Worm (Caenorhabditis elegans) whole organism, young adult: ENCODE data around the gene tag-153.

ENCODE experiments used
- B0336.3 ChIP-seq: fragments of 200-800 bp; sonication (Bioruptor generic); IDR thresholded peaks from 2 replicates; pipeline ENCODE4 v1.3.6; 2022; ENCODE audit warnings: missing genetic modification characterization, missing compliant biosample characterization
- C06A6.2 ChIP-seq: fragments of 200-800 bp; sonication (Bioruptor generic); conservative IDR thresholded peaks from 2 replicates; pipeline ENCODE4 v1.3.6; 2022; ENCODE audit warnings: missing genetic modification characterization, missing compliant biosample characterization
- C17E4.6 ChIP-seq: fragments of 200-800 bp; sonication (Bioruptor generic); IDR thresholded peaks from 2 replicates; pipeline ENCODE4 v1.3.6; 2022; ENCODE audit warnings: missing genetic modification reagents, missing genetic modification characterization, missing compliant biosample characterization
- F10E7.11 ChIP-seq: sonication (generic microtip); optimal IDR thresholded peaks from 2 replicates; lab custom pipeline; 2017; ENCODE audit warnings: mild to moderate bottlenecking, missing genetic modification characterization, moderate library complexity, missing compliant biosample characterization
- F22D6.2 ChIP-seq: sonication (generic microtip); optimal IDR thresholded peaks from 2 replicates; lab custom pipeline; 2016; ENCODE audit warnings: mild to moderate bottlenecking, missing genetic modification characterization, missing compliant biosample characterization
- F23B12.7 ChIP-seq: sonication (generic microtip); optimal IDR thresholded peaks from 2 replicates; lab custom pipeline; 2017; ENCODE audit warnings: missing genetic modification characterization, mild to moderate bottlenecking, missing compliant biosample characterization, antibody characterized with exemption, moderate library complexity; ENCODE audit not compliant: insufficient read depth
- K11D2.4 ChIP-seq: fragments of 200-800 bp; sonication (Bioruptor generic); IDR thresholded peaks from 2 replicates; pipeline ENCODE4 v1.3.6; 2022; ENCODE audit warnings: missing genetic modification reagents, missing genetic modification characterization, missing compliant biosample characterization
- Y67H2A.10 ChIP-seq: fragments of 200-800 bp; sonication (Bioruptor generic); conservative IDR thresholded peaks from 2 replicates; pipeline ENCODE4 v1.3.6; 2022; ENCODE audit warnings: missing genetic modification reagents, missing genetic modification characterization, missing compliant biosample characterization
- Y79H2A.3 ChIP-seq: fragments of 200-800 bp; sonication (Bioruptor generic); conservative IDR thresholded peaks from 2 replicates; pipeline ENCODE4 v1.3.6; 2022; ENCODE audit warnings: missing genetic modification reagents, missing genetic modification characterization, missing compliant biosample characterization
- akir-1 ChIP-seq: fragments of 200-800 bp; sonication (Bioruptor generic); optimal IDR thresholded peaks from 2 replicates; lab custom pipeline; 2018; ENCODE audit warnings: mild to moderate bottlenecking, missing genetic modification characterization, moderate library complexity, missing compliant biosample characterization
- atf-7 ChIP-seq: sonication (generic microtip); optimal IDR thresholded peaks from 2 replicates; lab custom pipeline; 2017; ENCODE audit warnings: mild to moderate bottlenecking, missing genetic modification characterization, missing compliant biosample characterization
- attf-3 ChIP-seq: fragments of 200-800 bp; sonication (Bioruptor generic); conservative IDR thresholded peaks from 2 replicates; pipeline ENCODE4 v1.3.6; 2022; ENCODE audit warnings: missing genetic modification reagents, missing genetic modification characterization, missing compliant biosample characterization
- bed-1 ChIP-seq: fragments of 200-800 bp; sonication (Bioruptor generic); IDR thresholded peaks from 2 replicates; pipeline ENCODE4 v1.3.6; 2022; ENCODE audit warnings: missing genetic modification reagents, missing genetic modification characterization, missing compliant biosample characterization
- bed-2 ChIP-seq: fragments of 200-800 bp; sonication (Bioruptor generic); IDR thresholded peaks from 2 replicates; pipeline ENCODE4 v1.3.6; 2022; ENCODE audit warnings: missing genetic modification reagents, missing genetic modification characterization, missing compliant biosample characterization
- cebp-1 ChIP-seq, 2 experiments: fragments of 200-800 bp in 1 of 2; sonication (Bioruptor generic) in 1 of 2; sonication (generic microtip) in 1 of 2; IDR thresholded peaks in 1 of 2; optimal IDR thresholded peaks in 1 of 2; 2 replicates each; pipeline versions ENCODE4 v1.3.6 to Lab custom; 2017 to 2022; ENCODE audit warnings: missing compliant biosample characterization in 2 of 2, missing genetic modification characterization in 2 of 2, mild to moderate bottlenecking in 1 of 2, missing genetic modification reagents in 1 of 2, moderate library complexity in 1 of 2
- ceh-27 ChIP-seq: fragments of 200-800 bp; sonication (Bioruptor generic); optimal IDR thresholded peaks from 2 replicates; lab custom pipeline; 2018; ENCODE audit warnings: mild to moderate bottlenecking, missing genetic modification characterization, moderate library complexity, missing compliant biosample characterization
- ceh-58 ChIP-seq: fragments of 200-800 bp; sonication (Bioruptor generic); IDR thresholded peaks from 2 replicates; pipeline ENCODE4 v1.3.6; 2022; ENCODE audit warnings: missing genetic modification characterization, missing compliant biosample characterization
- ceh-91 ChIP-seq: fragments of 200-800 bp; sonication (Bioruptor generic); IDR thresholded peaks from 2 replicates; pipeline ENCODE4 v1.3.6; 2022; ENCODE audit warnings: missing genetic modification reagents, missing genetic modification characterization, missing compliant biosample characterization
- die-1 ChIP-seq: sonication (generic microtip); optimal IDR thresholded peaks from 2 replicates; lab custom pipeline; 2016; ENCODE audit warnings: missing genotype, mild to moderate bottlenecking, missing genetic modification characterization, missing compliant biosample characterization
- dox-1 ChIP-seq: fragments of 200-800 bp; sonication (Bioruptor generic); IDR thresholded peaks from 2 replicates; pipeline ENCODE4 v1.3.6; 2022; ENCODE audit warnings: missing genetic modification reagents, missing genetic modification characterization, missing compliant biosample characterization
- dpl-1 ChIP-seq: fragments of 150-350 bp; optimal IDR thresholded peaks from 2 replicates; lab custom pipeline; 2014; ENCODE audit warnings: missing biosample characterization, missing genetic modification reagents, missing genetic modification characterization
- egrh-3 ChIP-seq: fragments of 200-800 bp; sonication (Bioruptor generic); IDR thresholded peaks from 2 replicates; pipeline ENCODE4 v1.3.6; 2022; ENCODE audit warnings: missing genetic modification reagents, missing genetic modification characterization, missing compliant biosample characterization
- ekl-4 ChIP-seq: fragments of 200-800 bp; sonication (Bioruptor generic); IDR thresholded peaks from 2 replicates; pipeline ENCODE4 v1.3.6; 2022; ENCODE audit warnings: missing genetic modification reagents, missing genetic modification characterization, missing compliant biosample characterization
- gei-17 ChIP-seq: fragments of 200-800 bp; sonication (Bioruptor generic); optimal IDR thresholded peaks from 2 replicates; lab custom pipeline; 2018; ENCODE audit warnings: mild to moderate bottlenecking, missing genetic modification characterization, missing compliant biosample characterization
- him-1 ChIP-seq: sonication (generic microtip); optimal IDR thresholded peaks from 2 replicates; lab custom pipeline; 2016; ENCODE audit warnings: missing genotype, missing genetic modification reagents, missing genetic modification characterization, missing compliant biosample characterization
- lag-1 ChIP-seq: fragments of 200-800 bp; sonication (Bioruptor generic); IDR thresholded peaks from 2 replicates; pipeline ENCODE4 v1.3.6; 2022; ENCODE audit warnings: missing genetic modification reagents, missing genetic modification characterization, missing compliant biosample characterization
- let-526 ChIP-seq: fragments of 200-800 bp; sonication (Bioruptor generic); IDR thresholded peaks from 2 replicates; pipeline ENCODE4 v1.3.6; 2022; ENCODE audit warnings: missing genetic modification reagents, missing genetic modification characterization, missing compliant biosample characterization
- lin-26 ChIP-seq: fragments of 200-800 bp; sonication (Bioruptor generic); IDR thresholded peaks from 2 replicates; pipeline ENCODE4 v1.3.6; 2022; ENCODE audit warnings: missing genetic modification reagents, missing genetic modification characterization, missing compliant biosample characterization
- lin-40 ChIP-seq: sonication (generic microtip); optimal IDR thresholded peaks from 2 replicates; lab custom pipeline; 2016; ENCODE audit warnings: missing genetic modification characterization, mild to moderate bottlenecking, missing compliant biosample characterization, missing genotype, missing genetic modification reagents
- lin-54 ChIP-seq: fragments of 200-800 bp; sonication (Bioruptor generic); optimal IDR thresholded peaks from 2 replicates; lab custom pipeline; 2018; ENCODE audit warnings: mild to moderate bottlenecking, missing genetic modification characterization, missing compliant biosample characterization
- lsl-1 ChIP-seq: fragments of 200-800 bp; sonication (Bioruptor generic); optimal IDR thresholded peaks from 2 replicates; lab custom pipeline; 2018; ENCODE audit warnings: mild to moderate bottlenecking, missing genetic modification characterization, moderate library complexity, missing compliant biosample characterization
- lsy-27 ChIP-seq: sonication (generic microtip); optimal IDR thresholded peaks from 2 replicates; lab custom pipeline; 2017; ENCODE audit warnings: missing genetic modification characterization, mild to moderate bottlenecking, missing compliant biosample characterization, antibody characterized with exemption, missing genotype, borderline replicate concordance; ENCODE audit not compliant: insufficient read depth
- madf-3 ChIP-seq: fragments of 200-800 bp; sonication (Bioruptor generic); IDR thresholded peaks from 2 replicates; pipeline ENCODE4 v1.3.6; 2022; ENCODE audit warnings: missing genetic modification reagents, missing genetic modification characterization, missing compliant biosample characterization
- mcd-1 ChIP-seq: fragments of 200-800 bp; sonication (Bioruptor generic); IDR thresholded peaks from 2 replicates; pipeline ENCODE4 v1.3.6; 2022; ENCODE audit warnings: missing genetic modification reagents, missing genetic modification characterization, missing compliant biosample characterization
- mxl-1 ChIP-seq: sonication (generic microtip); optimal IDR thresholded peaks from 2 replicates; lab custom pipeline; 2016; ENCODE audit warnings: missing genetic modification characterization, missing compliant biosample characterization
- nfya-2 ChIP-seq: fragments of 200-800 bp; sonication (Bioruptor generic); IDR thresholded peaks from 2 replicates; pipeline ENCODE4 v1.3.6; 2022; ENCODE audit warnings: missing genetic modification reagents, missing genetic modification characterization, missing compliant biosample characterization
- pbrm-1 ChIP-seq: fragments of 200-800 bp; sonication (Bioruptor generic); IDR thresholded peaks from 2 replicates; pipeline ENCODE4 v1.3.6; 2022; ENCODE audit warnings: missing genetic modification reagents, missing genetic modification characterization, missing compliant biosample characterization
- rcor-1 ChIP-seq: fragments of 200-800 bp; sonication (Bioruptor generic); IDR thresholded peaks from 2 replicates; pipeline ENCODE4 v1.3.6; 2022; ENCODE audit warnings: missing genetic modification reagents, missing genetic modification characterization, missing compliant biosample characterization
- rec-8 ChIP-seq, 2 experiments: sonication (generic microtip); optimal IDR thresholded peaks; 2 replicates each; lab custom pipeline; 2016; ENCODE audit warnings: mild to moderate bottlenecking in 2 of 2, missing genetic modification characterization in 2 of 2, missing genetic modification reagents in 2 of 2, missing genotype in 2 of 2, missing biosample characterization in 1 of 2, missing compliant biosample characterization in 1 of 2, moderate library complexity in 1 of 2
- sea-2 ChIP-seq: fragments of 200-800 bp; sonication (Bioruptor generic); IDR thresholded peaks from 2 replicates; pipeline ENCODE4 v1.3.6; 2022; ENCODE audit warnings: missing genetic modification characterization, missing compliant biosample characterization
- tbp1 ChIP-seq: fragments of 200-800 bp; sonication (Bioruptor generic); optimal IDR thresholded peaks from 2 replicates; lab custom pipeline; 2018; ENCODE audit warnings: mild to moderate bottlenecking, missing genetic modification characterization, missing compliant biosample characterization
- tbx-9 ChIP-seq: sonication (generic microtip); optimal IDR thresholded peaks from 2 replicates; lab custom pipeline; 2016; ENCODE audit warnings: borderline replicate concordance, missing genetic modification characterization, inconsistent platforms, missing compliant biosample characterization
- unc-130 ChIP-seq: sonication (generic microtip); optimal IDR thresholded peaks from 2 replicates; lab custom pipeline; 2016; ENCODE audit warnings: missing genetic modification reagents, missing genetic modification characterization, missing compliant biosample characterization
- xnd-1 ChIP-seq: sonication (generic microtip); optimal IDR thresholded peaks from 2 replicates; lab custom pipeline; 2016; ENCODE audit warnings: missing genotype, missing genetic modification reagents, missing genetic modification characterization, missing compliant biosample characterization
- zfh-2 ChIP-seq: fragments of 200-800 bp; sonication (Bioruptor generic); conservative IDR thresholded peaks from 2 replicates; pipeline ENCODE4 v1.3.6; 2022; ENCODE audit warnings: missing genetic modification reagents, missing genetic modification characterization, missing compliant biosample characterization
- ztf-18 ChIP-seq: sonication (generic microtip); optimal IDR thresholded peaks from 2 replicates; lab custom pipeline; 2016; ENCODE audit warnings: missing genotype, mild to moderate bottlenecking, missing genetic modification characterization, missing compliant biosample characterization

tag-153 gene

DNA sequence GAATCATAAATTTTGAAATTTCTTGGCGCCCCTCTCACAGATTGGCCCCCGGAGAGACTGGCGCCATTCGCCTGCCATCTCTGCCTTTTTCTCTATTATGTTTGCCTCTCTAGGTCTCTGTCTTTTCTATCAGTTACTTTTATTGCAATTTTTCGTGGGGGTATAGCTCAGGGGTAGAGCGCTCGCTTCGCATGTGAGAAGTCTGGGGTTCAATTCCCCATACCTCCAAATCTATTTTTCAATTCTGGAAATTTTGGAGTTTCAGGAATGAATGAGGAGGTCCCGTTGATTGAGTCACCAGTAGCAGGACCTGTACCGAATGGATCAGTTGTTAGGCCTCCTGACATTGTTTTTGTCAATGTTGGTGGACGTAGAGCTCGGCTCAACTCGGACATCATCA lies 4.8 kb upstream of the tag-153 start, which contains the start of gene kvs-3 (continued):
- TF ChIP-seq C17E4.6 (GFP tag; lab: Robert Waterston, UW) = no peak
- TF ChIP-seq ceh-58 (GFP tag; lab: Robert Waterston, UW) = 0 out of 2 replicates have a peak, but pooled peaks have one; percentile 55
- TF ChIP-seq ceh-91 (GFP tag; lab: Robert Waterston, UW) = peak; percentile 40; the same call in 1 of the 2 replicates
- TF ChIP-seq mcd-1 (GFP tag; lab: Robert Waterston, UW) = no peak; the same call in 1 of the 2 replicates
- peak; percentile 78 for TF ChIP-seq madf-3 (GFP tag; lab: Robert Waterston, UW)
- no peak for TF ChIP-seq let-526 (GFP tag; lab: Robert Waterston, UW)
- TF ChIP-seq lsy-27 (tag; lab: Kevin White, UChicago) = peak; percentile 34
- TF ChIP-seq rec-8 (tag; optimal IDR thresholded peaks at IDR 0.05; lab: Kevin White, UChicago) = peak; percentile 73 to 77
- TF ChIP-seq cebp-1 (GFP tag; IDR thresholded peaks at IDR 0.05; lab: Robert Waterston, UW) = peak; percentile 55; the same call in 1 of the 2 replicates
- no peak for TF ChIP-seq cebp-1 (tag; optimal IDR thresholded peaks at IDR 0.05; lab: Kevin White, UChicago)
- TF ChIP-seq tbx-9 (tag; lab: Kevin White, UChicago) = peak; percentile 19
- TF ChIP-seq unc-130 = peak; percentile 44
- TF ChIP-seq zfh-2 (GFP tag; lab: Robert Waterston, UW) = no peak
- peak; percentile 97 for TF ChIP-seq tbp1 (GFP tag; lab: Kevin White, UChicago)
- TF ChIP-seq him-1 = peak; percentile 90
- TF ChIP-seq dpl-1 (GFP tag; lab: Kevin White, UChicago) = peak; percentile 18
- TF ChIP-seq Y79H2A.3 (GFP tag; lab: Robert Waterston, UW) = peak; percentile 69; the same call in 1 of the 2 replicates
- no peak for TF ChIP-seq lsl-1 (GFP tag; lab: Kevin White, UChicago)
- peak; percentile 62 for TF ChIP-seq F23B12.7 (tag; lab: Kevin White, UChicago)
- peak; percentile 62; the same call in 1 of the 2 replicates for TF ChIP-seq pbrm-1 (GFP tag; lab: Robert Waterston, UW)
- TF ChIP-seq ekl-4 (GFP tag; lab: Robert Waterston, UW) = peak; percentile 67; the same call in 1 of the 2 replicates
- TF ChIP-seq lag-1 = 0 out of 2 replicates have a peak, but pooled peaks have one; percentile 39
- no peak for TF ChIP-seq akir-1 (GFP tag; lab: Kevin White, UChicago)
- TF ChIP-seq Y67H2A.10 (GFP tag; lab: Robert Waterston, UW) = peak; percentile 50; the same call in 1 of the 2 replicates
- TF ChIP-seq C06A6.2 = peak; percentile 63
- TF ChIP-seq atf-7 (tag; lab: Kevin White, UChicago) = peak; percentile 51
- TF ChIP-seq die-1 (tag; lab: Kevin White, UChicago) = peak; percentile 85
- peak; percentile 72 for TF ChIP-seq F10E7.11 (tag; lab: Kevin White, UChicago)
- peak; percentile 71 for TF ChIP-seq lin-54 (GFP tag; lab: Kevin White, UChicago)
- peak; percentile 84 for TF ChIP-seq ztf-18 (tag; lab: Kevin White, UChicago)
- TF ChIP-seq lin-26 (GFP tag; lab: Robert Waterston, UW) = no peak; the same call in 1 of the 2 replicates
- peak; percentile 67 for TF ChIP-seq K11D2.4 (GFP tag; lab: Robert Waterston, UW)
- TF ChIP-seq ceh-27 (GFP tag; lab: Kevin White, UChicago) = peak; percentile 77
- peak; percentile 44; the same call in 1 of the 2 replicates for TF ChIP-seq egrh-3 (GFP tag; lab: Robert Waterston, UW)
- TF ChIP-seq bed-1 (GFP tag; lab: Robert Waterston, UW) = 0 out of 2 replicates have a peak, but pooled peaks have one; percentile 14
- 0 out of 2 replicates have a peak, but pooled peaks have one; percentile 40 for TF ChIP-seq bed-2 (GFP tag; lab: Robert Waterston, UW)
- TF ChIP-seq nfya-2 = no peak
- peak; percentile 27 for TF ChIP-seq F22D6.2 (tag; lab: Kevin White, UChicago)
- no peak for TF ChIP-seq gei-17 (GFP tag; lab: Kevin White, UChicago)
- no peak for TF ChIP-seq xnd-1
- no peak for TF ChIP-seq B0336.3 (GFP tag; lab: Robert Waterston, UW)
- TF ChIP-seq attf-3 = peak; percentile 40; the same call in 1 of the 2 replicates
- TF ChIP-seq dox-1 (GFP tag; lab: Robert Waterston, UW) = no peak; the same call in 1 of the 2 replicates
- peak; percentile 84 for TF ChIP-seq rcor-1 (GFP tag; lab: Robert Waterston, UW)
- TF ChIP-seq lin-40 (tag; lab: Kevin White, UChicago) = peak; percentile 65
- peak; percentile 73 for TF ChIP-seq mxl-1 (tag; lab: Kevin White, UChicago)
- 0 out of 2 replicates have a peak, but pooled peaks have one; percentile 70 for TF ChIP-seq sea-2
